Fruit fly (Drosophila melanogaster): Measurements from ENCODE around the gene nAChRbeta2.

The nAChRbeta2 gene

DNA sequence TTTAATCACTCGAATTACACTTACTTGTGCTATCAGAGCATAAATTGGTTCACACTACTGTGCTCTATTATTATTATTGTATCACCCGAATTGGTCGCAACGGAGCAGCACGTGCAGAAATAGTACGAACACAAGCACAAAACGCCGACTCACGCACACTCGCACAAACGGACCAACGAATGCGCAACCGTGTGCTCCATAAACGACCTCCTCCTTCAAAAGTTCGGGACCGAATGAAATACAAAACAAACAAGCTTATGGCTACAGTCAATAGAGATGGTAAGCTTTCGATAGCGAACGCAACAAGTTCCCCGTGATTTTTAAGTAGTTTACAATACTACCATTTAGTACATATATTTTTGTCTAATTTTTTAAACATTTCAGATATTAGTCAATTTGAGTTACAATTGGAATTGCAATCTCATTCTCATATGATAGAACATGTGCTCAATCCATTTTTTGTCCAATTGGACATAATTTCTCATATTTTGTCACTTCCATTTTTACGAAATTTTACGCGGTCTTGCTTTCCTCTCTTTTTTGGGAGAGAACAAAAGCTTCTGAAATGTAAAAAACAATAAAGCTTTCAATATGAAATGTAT lies 28.9 kb upstream of the nAChRbeta2 start, which contains the start of gene Cftr (continued):
- TF ChIP-seq twi (tag; optimal IDR thresholded peaks at IDR 0.05) (no peak), vnd (GFP tag; IDR thresholded peaks at IDR 0.05; ENCODE audit: partially characterized antibody) (no peak), run (tag; optimal IDR thresholded peaks at IDR 0.05) (no peak), Dfd (GFP tag; optimal IDR thresholded peaks at IDR 0.05) (no peak), Ptx1 (GFP tag; IDR thresholded peaks at IDR 0.05) (peak; percentile 43), Dip2 (GFP tag; IDR thresholded peaks at IDR 0.05) (no peak), CG12155 (GFP tag; optimal IDR thresholded peaks at IDR 0.05) (no peak), Chrac-16 (GFP tag; optimal IDR thresholded peaks at IDR 0.05) (peak; percentile 16), BtbVII (GFP tag; optimal IDR thresholded peaks at IDR 0.05) (peak; percentile 6), Ssrp (tag; optimal IDR thresholded peaks at IDR 0.05) (no peak), vvl (GFP tag; IDR thresholded peaks at IDR 0.05) (no peak; the same call in none of the 2 replicates), HHEX (GFP tag; optimal IDR thresholded peaks at IDR 0.05) (no peak), vfl (GFP tag; optimal IDR thresholded peaks at IDR 0.05) (peak; percentile 53), Xbp1 (GFP tag; optimal IDR thresholded peaks at IDR 0.05) (peak; percentile 39), fu2 (GFP tag; optimal IDR thresholded peaks at IDR 0.05) (peak; percentile 1), CG2199 (GFP tag; IDR thresholded peaks at IDR 0.05) (no peak), Hsf (GFP tag; optimal IDR thresholded peaks at IDR 0.05) (peak; percentile 26), abd-A (tag; optimal IDR thresholded peaks at IDR 0.05) (peak; percentile 47), br (optimal IDR thresholded peaks at IDR 0.05) (no peak), CG9797 (GFP tag; optimal IDR thresholded peaks at IDR 0.05) (no peak), inv (GFP tag; IDR thresholded peaks at IDR 0.05; ENCODE audit: partially characterized antibody) (peak; percentile 27; the same call in 1 of the 2 replicates), CG12391 (tag; optimal IDR thresholded peaks at IDR 0.05) (no peak), CG32532 (GFP tag; IDR thresholded peaks at IDR 0.05) (peak; percentile 64), Doc2 (GFP tag; IDR thresholded peaks at IDR 0.05) (no peak), CG14441 (GFP tag; IDR thresholded peaks at IDR 0.05) (peak; percentile 56; the same call in 1 of the 2 replicates), CG17361 (GFP tag; IDR thresholded peaks at IDR 0.05) (no peak), dmrt11E (tag; optimal IDR thresholded peaks at IDR 0.05) (no peak), Xrp1 (GFP tag; IDR thresholded peaks at IDR 0.05) (no peak), Aef1 (GFP tag; IDR thresholded peaks at IDR 0.05) (peak; percentile 30; the same call in 1 of the 3 replicates), ab (GFP tag; optimal IDR thresholded peaks at IDR 0.05) (no peak), jing (GFP tag; optimal IDR thresholded peaks at IDR 0.05) (no peak), pho (GFP tag; optimal IDR thresholded peaks at IDR 0.05) (peak; percentile 61), CG10431 (GFP tag; optimal IDR thresholded peaks at IDR 0.05) (no peak), sima (GFP tag; optimal IDR thresholded peaks at IDR 0.05) (no peak), CG4730 (GFP tag; IDR thresholded peaks at IDR 0.05) (no peak), CG2889 (GFP tag; IDR thresholded peaks at IDR 0.05) (no peak), oc (tag; optimal IDR thresholded peaks at IDR 0.05) (peak; percentile 55), CG10267 (tag; optimal IDR thresholded peaks at IDR 0.05) (peak; percentile 61), Bdp1 (GFP tag; optimal IDR thresholded peaks at IDR 0.05) (peak; percentile 42), tin (GFP tag; optimal IDR thresholded peaks at IDR 0.05) (peak; percentile 11), CG1832 (GFP tag; optimal IDR thresholded peaks at IDR 0.05) (no peak), CG10462 (GFP tag; optimal IDR thresholded peaks at IDR 0.05) (no peak), gcm2 (GFP tag; optimal IDR thresholded peaks at IDR 0.05) (no peak), usp (GFP tag; optimal IDR thresholded peaks at IDR 0.05) (no peak), nerfin-2 (GFP tag; IDR thresholded peaks at IDR 0.05; ENCODE audit: partially characterized antibody) (no peak), org-1 (GFP tag; optimal IDR thresholded peaks at IDR 0.05) (no peak), Lpt (GFP tag; optimal IDR thresholded peaks at IDR 0.05) (no peak)
